Worm (Caenorhabditis elegans) whole organism, L1 larva: ENCODE results near the gene ZK402.5.
A peak's percentile ranks its signal among the peaks of the same experiment; 100 is the strongest.

Experiments
- C16A3.4 ChIP-seq: fragments of 150-350 bp; optimal IDR thresholded peaks from 2 replicates; lab custom pipeline; 2014; ENCODE audit warnings: missing biosample characterization, missing genetic modification characterization
- C34B4.2 ChIP-seq: sonication (generic microtip); optimal IDR thresholded peaks from 2 replicates; lab custom pipeline; 2017; ENCODE audit warnings: mild to moderate bottlenecking, missing genetic modification characterization, missing compliant biosample characterization
- alr-1 ChIP-seq: fragments of 200-800 bp; sonication (Bioruptor generic); optimal IDR thresholded peaks from 2 replicates; lab custom pipeline; 2018; ENCODE audit warnings: borderline replicate concordance, mild to moderate bottlenecking, missing genetic modification characterization, missing compliant biosample characterization
- aly-2 ChIP-seq: fragments of 150-350 bp; optimal IDR thresholded peaks from 2 replicates; lab custom pipeline; 2014; ENCODE audit warnings: missing biosample characterization, missing genetic modification characterization
- blmp-1 ChIP-seq: fragments of 150-350 bp; optimal IDR thresholded peaks from 2 replicates; lab custom pipeline; 2014; ENCODE audit warnings: missing biosample characterization, missing genetic modification characterization
- ceh-82 ChIP-seq, 3 experiments: fragments of 150-350 bp in 1 of 3; sonication (generic microtip) in 2 of 3; optimal IDR thresholded peaks; 2 replicates each; lab custom pipeline; 2014 to 2017; ENCODE audit warnings: missing biosample characterization in 3 of 3, missing genetic modification characterization in 3 of 3
- ceh-90 ChIP-seq: sonication (generic microtip); optimal IDR thresholded peaks from 2 replicates; lab custom pipeline; 2016; ENCODE audit warnings: missing genetic modification characterization, missing compliant biosample characterization
- dsc-1 ChIP-seq: sonication (generic microtip); optimal IDR thresholded peaks from 2 replicates; lab custom pipeline; 2016; ENCODE audit warnings: mild to moderate bottlenecking, missing genetic modification characterization, missing compliant biosample characterization
- elt-2 ChIP-seq: sonication (generic microtip); optimal IDR thresholded peaks from 2 replicates; lab custom pipeline; 2016; ENCODE audit warnings: missing genetic modification characterization, mild to moderate bottlenecking, inconsistent platforms, missing compliant biosample characterization, missing genetic modification reagents
- elt-3 ChIP-seq, 6 experiments: fragments of 150-350 bp in 1 of 6; sonication (generic microtip); optimal IDR thresholded peaks; 2 replicates each; lab custom pipeline; 2017 to 2018; ENCODE audit warnings: missing biosample characterization in 6 of 6, missing genetic modification characterization in 6 of 6, inconsistent platforms in 1 of 6
- grh-1 ChIP-seq: fragments of 200-800 bp; sonication (Bioruptor generic); IDR thresholded peaks from 2 replicates; pipeline ENCODE4 v1.3.6; 2022; ENCODE audit warnings: missing genetic modification reagents, missing genetic modification characterization, missing compliant biosample characterization
- hlh-17 ChIP-seq: fragments of 200-800 bp; sonication (Bioruptor generic); optimal IDR thresholded peaks from 2 replicates; lab custom pipeline; 2018; ENCODE audit warnings: missing genetic modification characterization, mild to moderate bottlenecking, missing compliant biosample characterization, moderate library complexity, borderline replicate concordance
- hlh-4 ChIP-seq: sonication (generic microtip); optimal IDR thresholded peaks from 2 replicates; lab custom pipeline; 2016; ENCODE audit warnings: mild to moderate bottlenecking, missing genetic modification characterization, missing compliant biosample characterization
- hpl-2 ChIP-seq: fragments of 150-350 bp; optimal IDR thresholded peaks from 2 replicates; lab custom pipeline; 2014; ENCODE audit warnings: missing biosample characterization, missing genetic modification reagents, missing genetic modification characterization
- irx-1 ChIP-seq: sonication (generic microtip); optimal IDR thresholded peaks from 2 replicates; lab custom pipeline; 2016; ENCODE audit warnings: missing genetic modification characterization, missing compliant biosample characterization
- jun-1 ChIP-seq: fragments of 150-350 bp; optimal IDR thresholded peaks from 2 replicates; lab custom pipeline; 2014; ENCODE audit warnings: missing biosample characterization, missing genetic modification reagents, missing genetic modification characterization
- lin-14 ChIP-seq: fragments of 200-800 bp; sonication (Bioruptor generic); optimal IDR thresholded peaks from 2 replicates; lab custom pipeline; 2018; ENCODE audit warnings: mild to moderate bottlenecking, missing genetic modification characterization, moderate library complexity, missing compliant biosample characterization
- lin-15B ChIP-seq: fragments of 150-350 bp; sonication (generic microtip); optimal IDR thresholded peaks from 3 replicates; lab custom pipeline; 2014; ENCODE audit warnings: missing biosample characterization, missing genetic modification characterization
- lin-39 ChIP-seq: fragments of 150-350 bp; optimal IDR thresholded peaks from 2 replicates; lab custom pipeline; 2014; ENCODE audit warnings: missing biosample characterization, missing genetic modification reagents, missing genetic modification characterization
- mab-9 ChIP-seq: fragments of 200-800 bp; sonication (Bioruptor generic); IDR thresholded peaks from 2 replicates; pipeline ENCODE4 v1.3.6; 2022; ENCODE audit warnings: missing genetic modification reagents, missing genetic modification characterization, missing compliant biosample characterization
- nhr-11 ChIP-seq: fragments of 150-350 bp; optimal IDR thresholded peaks from 2 replicates; lab custom pipeline; 2014; ENCODE audit warnings: missing biosample characterization, missing genetic modification characterization
- nhr-237 ChIP-seq: fragments of 150-350 bp; optimal IDR thresholded peaks from 2 replicates; lab custom pipeline; 2014; ENCODE audit warnings: missing biosample characterization, missing genetic modification characterization
- nhr-90 ChIP-seq: sonication (generic microtip); optimal IDR thresholded peaks from 2 replicates; lab custom pipeline; 2016; ENCODE audit warnings: mild to moderate bottlenecking, missing genetic modification characterization, missing compliant biosample characterization; ENCODE audit not compliant: poor library complexity
- sox-4 ChIP-seq: sonication (generic microtip); optimal IDR thresholded peaks from 2 replicates; lab custom pipeline; 2016; ENCODE audit warnings: missing genetic modification characterization, missing compliant biosample characterization
- swsn-7 ChIP-seq: sonication (generic microtip); optimal IDR thresholded peaks from 2 replicates; lab custom pipeline; 2016; ENCODE audit warnings: missing genetic modification characterization, missing compliant biosample characterization
- tbx-2 ChIP-seq: sonication (generic microtip); optimal IDR thresholded peaks from 2 replicates; lab custom pipeline; 2016; ENCODE audit warnings: missing genetic modification characterization, missing compliant biosample characterization
- unc-62 ChIP-seq: fragments of 150-350 bp; optimal IDR thresholded peaks from 2 replicates; lab custom pipeline; 2014; ENCODE audit warnings: missing biosample characterization, missing genetic modification reagents, missing genetic modification characterization
- xbp-1 ChIP-seq: sonication (generic microtip); optimal IDR thresholded peaks from 2 replicates; lab custom pipeline; 2016; ENCODE audit warnings: missing genetic modification characterization, missing compliant biosample characterization
- zip-4 ChIP-seq: fragments of 200-800 bp; sonication (Bioruptor generic); optimal IDR thresholded peaks from 2 replicates; lab custom pipeline; 2018; ENCODE audit warnings: mild to moderate bottlenecking, missing genetic modification characterization, moderate library complexity, missing compliant biosample characterization

Gene ZK402.5

DNA sequence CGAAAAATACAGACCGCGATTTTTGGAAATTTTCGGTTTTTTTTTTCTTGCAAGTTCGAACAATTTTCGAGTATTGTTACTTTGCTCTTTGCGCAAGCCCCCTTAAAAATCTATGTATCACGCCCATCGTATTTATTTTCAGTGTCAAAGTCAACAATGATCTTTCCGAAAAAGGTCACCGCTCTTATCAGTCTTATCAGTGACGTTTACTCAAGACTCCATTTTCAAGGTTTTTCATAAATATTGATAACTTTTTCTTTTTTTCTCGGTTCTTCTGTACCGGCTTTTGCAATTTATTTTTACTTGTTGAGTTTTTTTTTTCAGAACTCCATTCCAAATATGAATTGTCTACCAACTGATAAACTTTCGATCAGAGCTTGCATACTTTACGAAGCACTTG is 29.5 kb downstream of the ZK402.5 start, which contains the start of gene fbxa-190:
Gene fbxa-190, plus strand, starts transcription at position 325 of the 400 bp plus-strand sequence.
- TF ChIP-seq elt-2 (peak; percentile 32), nhr-237 (no peak), ceh-82 (tag; optimal IDR thresholded peaks at IDR 0.05; lab: Kevin White, UChicago) (no peak), tbx-2 (tag; lab: Kevin White, UChicago) (no peak)
- TF ChIP-seq, all 84 proteins: peak for 1

DNA sequence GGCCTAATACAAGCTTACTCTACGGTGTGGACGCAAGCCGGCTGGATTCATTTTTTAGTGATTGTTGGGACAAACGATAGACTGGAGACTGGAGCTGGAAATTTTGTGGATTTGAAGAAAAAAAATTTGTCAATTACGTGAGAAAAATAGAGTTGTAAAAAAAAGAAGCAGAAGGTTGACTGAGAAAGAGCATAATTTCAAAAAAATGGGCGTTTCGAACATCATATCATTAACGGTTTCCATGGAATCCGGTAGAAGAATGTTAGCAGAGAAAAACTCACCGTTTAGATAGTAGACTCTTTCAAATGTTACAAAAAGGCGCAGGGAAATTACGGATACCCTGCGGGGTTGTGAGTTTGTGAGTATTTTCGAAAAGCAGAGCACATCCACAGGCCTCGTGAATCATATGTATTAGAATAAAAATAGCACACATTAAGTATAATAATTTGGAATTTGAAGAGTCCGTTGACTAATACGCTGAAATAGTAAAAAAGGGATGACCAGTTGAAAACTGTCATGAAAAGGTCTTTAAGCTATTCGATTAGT is 30.4 kb downstream of the ZK402.5 start, which contains the start of gene F56C3.7:
Gene F56C3.7, minus strand, starts transcription at position 51 of the 546 bp plus-strand sequence.
- TF ChIP-seq hpl-2 (GFP tag; lab: Kevin White, UChicago) (no peak), dsc-1 (tag; lab: Kevin White, UChicago) (peak; percentile 51)

DNA sequence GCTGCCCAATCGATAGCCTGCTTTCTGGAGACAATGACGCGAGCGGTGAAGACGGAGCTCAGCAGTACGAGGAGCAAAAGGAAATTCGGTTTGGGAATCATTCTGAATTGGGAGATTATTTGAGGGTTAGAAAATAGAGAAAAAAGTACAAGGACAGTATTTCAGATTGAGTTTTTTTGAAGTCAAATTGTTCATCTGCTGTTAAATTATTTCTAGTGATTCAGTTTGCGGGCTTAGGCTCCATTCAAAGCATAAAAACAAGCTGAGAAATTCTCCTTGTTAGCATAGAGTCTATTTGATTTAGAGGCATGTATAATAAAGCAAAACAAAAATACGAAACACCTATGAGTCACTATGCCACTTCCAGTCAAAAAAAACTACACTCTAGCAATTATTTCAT is 33.7 kb downstream of the ZK402.5 start, which contains the start of gene dgn-2:
Gene dgn-2, minus strand, starts transcription at position 101 of the 400 bp plus-strand sequence.
- TF ChIP-seq jun-1 (tag; lab: Kevin White, UChicago) (no peak), C34B4.2 (tag; lab: Kevin White, UChicago) (no peak), lin-39 (tag; lab: Kevin White, UChicago) (no peak), grh-1 (GFP tag; lab: Robert Waterston, UW) (no peak), sox-4 (tag; lab: Kevin White, UChicago) (no peak), aly-2 (tag; lab: Kevin White, UChicago) (no peak), unc-62 (no peak), xbp-1 (tag; lab: Kevin White, UChicago) (no peak), mab-9 (GFP tag; lab: Robert Waterston, UW) (no peak), lin-15B (no peak), nhr-11 (tag; lab: Kevin White, UChicago) (no peak), lin-14 (GFP tag; lab: Kevin White, UChicago) (no peak), nhr-90 (tag; lab: Kevin White, UChicago) (no peak), hlh-4 (tag; lab: Kevin White, UChicago) (no peak), elt-3 (tag; optimal IDR thresholded peaks at IDR 0.05; lab: Kevin White, UChicago) (no peak), hpl-2 (GFP tag; lab: Kevin White, UChicago) (no peak), ceh-90 (tag; lab: Kevin White, UChicago) (no peak)

DNA sequence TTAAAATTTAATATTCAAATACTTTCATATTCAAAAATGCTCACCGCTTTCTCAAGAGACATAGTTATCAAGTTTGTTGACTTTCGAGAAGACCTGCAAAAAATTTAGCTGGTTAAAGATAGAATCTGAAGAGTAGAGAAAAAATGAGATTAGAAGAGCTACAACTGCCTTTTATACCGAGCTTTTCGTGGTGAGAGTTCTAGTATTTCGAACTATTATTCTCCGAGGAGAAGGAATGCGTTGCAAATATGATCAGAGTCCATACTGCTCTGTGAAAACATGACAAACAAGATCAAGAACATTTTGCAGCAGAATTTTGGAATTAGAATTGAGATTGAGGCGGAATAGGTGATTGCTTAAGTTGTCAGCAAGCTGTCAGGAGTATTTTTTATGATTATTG is 40.5 kb downstream of the ZK402.5 start, which contains the start of gene F56C3.4:
Gene F56C3.4, minus strand, starts transcription at position 101 of the 400 bp plus-strand sequence.
- TF ChIP-seq hlh-17 (GFP tag; lab: Kevin White, UChicago) (no peak), irx-1 (tag; lab: Kevin White, UChicago) (no peak), hpl-2 (GFP tag; lab: Kevin White, UChicago) (no peak), aly-2 (tag; lab: Kevin White, UChicago) (no peak)

DNA sequence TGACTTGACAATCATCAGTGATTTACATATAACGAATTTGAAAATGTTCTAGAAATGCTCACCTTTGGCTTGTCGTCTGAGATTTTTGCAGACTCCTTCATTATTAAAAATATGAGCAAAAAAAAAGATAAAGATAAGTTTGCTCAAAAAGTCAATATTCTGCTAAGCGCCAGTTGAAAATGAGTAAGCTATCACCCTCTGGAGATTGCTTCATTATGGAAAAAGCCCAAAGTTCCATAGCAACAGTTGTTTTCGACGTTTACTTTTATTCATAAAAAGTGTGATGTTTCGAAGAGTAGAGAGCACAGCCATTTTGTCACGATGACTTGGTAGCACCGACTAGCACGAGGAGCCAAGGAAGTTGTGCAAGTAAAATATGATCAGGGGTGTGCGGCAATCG is 42.9 kb downstream of the ZK402.5 start, which contains the start of gene F56C3.3:
Gene F56C3.3, minus strand, starts transcription at position 101 of the 400 bp plus-strand sequence.
- no peak for TF ChIP-seq blmp-1 (tag; lab: Kevin White, UChicago)
- no peak for TF ChIP-seq zip-4 (GFP tag; lab: Kevin White, UChicago)
- TF ChIP-seq swsn-7, result no peak
- no peak for TF ChIP-seq C16A3.4
- TF ChIP-seq alr-1 (tag; lab: Kevin White, UChicago), result no peak
